Worm (Caenorhabditis elegans): ENCODE results near the gene ZC196.5.
"Not testable (repeated sequence)": the region's sequence is repeated elsewhere in the genome, so short reads cannot be mapped to it uniquely, and the experiment has no call there.

ZC196.5 gene

ce11 chrV:8696218-8696617, 33.0 kb upstream of the ZC196.5 start, which contains the start of gene ZC190.10:
TSS of gene ZC190.10 (minus strand) at chrV:8696318.
- TF ChIP-seq zip-2, nhr-6, rbr-2 (tag; optimal IDR thresholded peaks at IDR 0.05): not testable (repeated sequence)

ce11 chrV:8711910-8712309, 17.3 kb upstream of the ZC196.5 start, which contains the start of gene ZC178.2:
TSS of gene ZC178.2 (minus strand) at chrV:8712010.
- TF ChIP-seq php-3 (GFP tag; IDR thresholded peaks at IDR 0.05) (no peak), R02D3.7 (tag; optimal IDR thresholded peaks at IDR 0.05) (no peak), dmd-8 (GFP tag; IDR thresholded peaks at IDR 0.05) (no peak)

- TF ChIP-seq fkh-10 (GFP tag; optimal IDR thresholded peaks at IDR 0.05) (peak; percentile 67), ces-1 (GFP tag; optimal IDR thresholded peaks at IDR 0.05) (peak; percentile 84), hmg-1.1 (GFP tag; IDR thresholded peaks at IDR 0.05) (no peak)
These were observed 13.0 kb upstream of the ZC196.5 start, which contains the start of gene glr-5 for ce11 chrV:8716175-8716574. TSS of gene glr-5 (plus strand) at chrV:8716495.

ce11 chrV:8718399-8718798, 10.8 kb upstream of the ZC196.5 start:
- TF ChIP-seq ceh-62 (tag; optimal IDR thresholded peaks at IDR 0.05) (no peak), unc-62 (GFP tag; optimal IDR thresholded peaks at IDR 0.05 in 1 of 2) (peak in 1 of 2 experiments; percentile 97), unc-62 (tag; optimal IDR thresholded peaks at IDR 0.05) (no peak)

- not testable (repeated sequence) for TF ChIP-seq ceh-62 (tag; optimal IDR thresholded peaks at IDR 0.05); arid-1 (GFP tag; conservative IDR thresholded peaks at IDR 0.05); dmd-9 (GFP tag; IDR thresholded peaks at IDR 0.05)
These were observed 7.0 kb upstream of the ZC196.5 start, which contains the start of gene ZC196.8 for ce11 chrV:8722160-8722559. TSS of gene ZC196.8 (minus strand) at chrV:8722260.

ce11 chrV:8726228-8726627, 3.0 kb upstream of the ZC196.5 start, which contains the start of gene droe-8:
TSS of gene droe-8 (plus strand) at chrV:8726528.
- not testable (repeated sequence) for TF ChIP-seq unc-39 (tag; optimal IDR thresholded peaks at IDR 0.05); lin-38 (GFP tag; IDR thresholded peaks at IDR 0.05); ces-1 (GFP tag; optimal IDR thresholded peaks at IDR 0.05)

- no peak for TF ChIP-seq dpl-1 (GFP tag; optimal IDR thresholded peaks at IDR 0.05)
- no peak for TF ChIP-seq ztf-7 (tag; optimal IDR thresholded peaks at IDR 0.05)
- no peak for TF ChIP-seq hlh-11 (tag; optimal IDR thresholded peaks at IDR 0.05)
- no peak for TF ChIP-seq unc-39 (tag; optimal IDR thresholded peaks at IDR 0.05)
- TF ChIP-seq saeg-2 (GFP tag; IDR thresholded peaks at IDR 0.05): no peak
- no peak for TF ChIP-seq daf-16 (GFP tag; optimal IDR thresholded peaks at IDR 0.05)
- no peak for TF ChIP-seq daf-16 (tag; optimal IDR thresholded peaks at IDR 0.05)
- TF ChIP-seq ama-1 (optimal IDR thresholded peaks at IDR 0.05): no peak
- no peak for TF ChIP-seq rbr-2 (tag; optimal IDR thresholded peaks at IDR 0.05)
- no peak for TF ChIP-seq jun-1 (tag; optimal IDR thresholded peaks at IDR 0.05)
- no peak for TF ChIP-seq F26F4.8 (GFP tag; conservative IDR thresholded peaks at IDR 0.05)
These were observed 2.1 kb upstream of the ZC196.5 start, which contains the start of gene ZC196.9 for ce11 chrV:8727077-8727476. TSS of gene ZC196.9 (minus strand) at chrV:8727177.

ce11 chrV:8730991-8731390, 1.8 kb downstream of the ZC196.5 start:
- no peak for TF ChIP-seq zip-2 (tag; optimal IDR thresholded peaks at IDR 0.05)
- TF ChIP-seq lin-1 (GFP tag; IDR thresholded peaks at IDR 0.05): no peak
- no peak for TF ChIP-seq F10B5.3 (tag; optimal IDR thresholded peaks at IDR 0.05)
- TF ChIP-seq daf-12 (tag; optimal IDR thresholded peaks at IDR 0.05): no peak
- no peak for TF ChIP-seq egl-43 (GFP tag; IDR thresholded peaks at IDR 0.05)
- TF ChIP-seq lir-3 (tag; optimal IDR thresholded peaks at IDR 0.05): no peak
- TF ChIP-seq nhr-76 (tag; optimal IDR thresholded peaks at IDR 0.05): no peak
- no peak for TF ChIP-seq egl-27 (tag; optimal IDR thresholded peaks at IDR 0.05)
- no peak for TF ChIP-seq daf-16 (GFP tag; optimal IDR thresholded peaks at IDR 0.05)
- peak; percentile 64 for TF ChIP-seq daf-16 (tag; optimal IDR thresholded peaks at IDR 0.05)
- no peak for TF ChIP-seq aha-1 (tag)
- TF ChIP-seq set-16 (GFP tag; IDR thresholded peaks at IDR 0.05): no peak
- TF ChIP-seq lim-7 (GFP tag; IDR thresholded peaks at IDR 0.05): no peak
- no peak for TF ChIP-seq nhr-111 (GFP tag; optimal IDR thresholded peaks at IDR 0.05)
- TF ChIP-seq mdl-1 (tag; optimal IDR thresholded peaks at IDR 0.05): no peak
- no peak for TF ChIP-seq duxl-1 (tag; optimal IDR thresholded peaks at IDR 0.05; ENCODE audit: poor library complexity)
- TF ChIP-seq T20F7.1 (GFP tag; optimal IDR thresholded peaks at IDR 0.05): no peak
- no peak for TF ChIP-seq sdz-12 (GFP tag; optimal IDR thresholded peaks at IDR 0.05)

Data from whole organism, L4 larva.